Fruit fly (Drosophila melanogaster) whole organism, embryonic: ENCODE data around the gene Rpn9.
A peak's percentile ranks its signal among the peaks of the same experiment; 100 is the strongest.

Source experiments
- BEAF-32 ChIP-seq: fragments of 200-800 bp; sonication (Bioruptor generic); optimal IDR thresholded peaks from 3 replicates; lab custom pipeline; 2017; ENCODE audit warnings: missing biosample characterization, missing genetic modification characterization, mild to moderate bottlenecking, moderate library complexity, missing genetic modification reagents
- Blimp-1 ChIP-seq: fragments of 200-800 bp; sonication (Bioruptor generic); optimal IDR thresholded peaks from 3 replicates; lab custom pipeline; 2018; ENCODE audit warnings: missing biosample characterization, missing genetic modification characterization, mild to moderate bottlenecking, moderate library complexity, missing genetic modification reagents
- CG10462 ChIP-seq: fragments of 200-800 bp; sonication (Bioruptor generic); optimal IDR thresholded peaks from 2 replicates; lab custom pipeline; 2016; ENCODE audit warnings: missing biosample characterization, missing genetic modification characterization
- CG10565 ChIP-seq: fragments of 200-800 bp; sonication (Bioruptor generic); optimal IDR thresholded peaks from 3 replicates; lab custom pipeline; 2016; ENCODE audit warnings: missing biosample characterization, mild to moderate bottlenecking, missing genetic modification characterization
- CG12071 ChIP-seq: fragments of 200-800 bp; sonication (Bioruptor generic); optimal IDR thresholded peaks from 3 replicates; lab custom pipeline; 2018; ENCODE audit warnings: missing biosample characterization, mild to moderate bottlenecking, missing genetic modification characterization
- CG12659 ChIP-seq: fragments of 200-800 bp; sonication (Bioruptor generic); optimal IDR thresholded peaks from 3 replicates; lab custom pipeline; 2017; ENCODE audit warnings: mild to moderate bottlenecking, missing biosample characterization, missing genetic modification reagents, missing genetic modification characterization
- CG12744 ChIP-seq: fragments of 200-800 bp; sonication (Bioruptor generic); optimal IDR thresholded peaks from 2 replicates; lab custom pipeline; 2016; ENCODE audit warnings: missing biosample characterization, missing genetic modification characterization
- CG14965 ChIP-seq: fragments of 200-800 bp; sonication (Bioruptor generic); optimal IDR thresholded peaks from 2 replicates; lab custom pipeline; 2016; ENCODE audit warnings: missing biosample characterization, missing genetic modification characterization, borderline replicate concordance
- CG15479 ChIP-seq: fragments of 200-800 bp; sonication (Bioruptor generic); optimal IDR thresholded peaks from 3 replicates; lab custom pipeline; 2019; ENCODE audit warnings: missing biosample characterization, mild to moderate bottlenecking, missing genetic modification characterization, moderate library complexity
- CG17359 ChIP-seq: fragments of 200-800 bp; sonication (Bioruptor generic); optimal IDR thresholded peaks from 3 replicates; lab custom pipeline; 2018; ENCODE audit warnings: missing biosample characterization, mild to moderate bottlenecking, missing genetic modification characterization, moderate library complexity
- CG34376 ChIP-seq: fragments of 200-800 bp; sonication (Bioruptor generic); optimal IDR thresholded peaks from 2 replicates; lab custom pipeline; 2018; ENCODE audit warnings: missing biosample characterization, mild to moderate bottlenecking, missing genetic modification characterization
- CG6272 ChIP-seq: fragments of 200-800 bp; sonication (Bioruptor generic); IDR thresholded peaks from 2 replicates; pipeline ENCODE4 v1.3.6; 2022; ENCODE audit warnings: missing biosample characterization, missing genetic modification characterization
- CG6791 ChIP-seq: fragments of 200-800 bp; sonication (Bioruptor generic); IDR thresholded peaks from 3 replicates; pipeline ENCODE4 v1.3.6; 2022; ENCODE audit warnings: missing biosample characterization, missing genetic modification characterization; ENCODE audit not compliant: partially characterized antibody
- CG8359 ChIP-seq: fragments of 200-800 bp; sonication (Bioruptor generic); optimal IDR thresholded peaks from 2 replicates; lab custom pipeline; 2017; ENCODE audit warnings: missing biosample characterization, mild to moderate bottlenecking, missing genetic modification characterization, borderline replicate concordance
- CG9932 ChIP-seq: fragments of 200-800 bp; sonication (Bioruptor generic); IDR thresholded peaks from 2 replicates; pipeline ENCODE4 v1.3.6; 2022; ENCODE audit warnings: missing biosample characterization, missing genetic modification characterization
- Ets65A ChIP-seq: fragments of 200-800 bp; sonication (Bioruptor generic); peaks from one replicate; lab custom pipeline; 2016; ENCODE audit warnings: missing biosample characterization, missing genetic modification characterization
- Hr78 ChIP-seq, 2 experiments: fragments of 200-800 bp in 1 of 2; fragments of >200 bp in 1 of 2; sonication (Bioruptor generic) in 1 of 2; optimal IDR thresholded peaks; 2 replicates each; lab custom pipeline; 2017 to 2019; ENCODE audit warnings: missing biosample characterization in 2 of 2, missing genetic modification characterization in 2 of 2, mild to moderate bottlenecking in 1 of 2, moderate library complexity in 1 of 2
- MBD-R2 ChIP-seq: fragments of 200-800 bp; sonication (Bioruptor generic); IDR thresholded peaks from 2 replicates; pipeline ENCODE4 v1.3.6; 2022; ENCODE audit warnings: missing biosample characterization, missing genetic modification characterization
- Med ChIP-seq: fragments of 200-800 bp; sonication (Bioruptor generic); peaks from one replicate; lab custom pipeline; 2016; ENCODE audit warnings: missing biosample characterization, missing genetic modification characterization, mild to moderate bottlenecking, inconsistent platforms, moderate library complexity
- NC2β ChIP-seq: fragments of 200-800 bp; sonication (Bioruptor generic); optimal IDR thresholded peaks from 2 replicates; lab custom pipeline; 2016; ENCODE audit warnings: missing biosample characterization, missing genetic modification characterization
- Pdp1 ChIP-seq, 2 experiments: fragments of 200-800 bp; sonication (Bioruptor generic); optimal IDR thresholded peaks; 3 replicates each; lab custom pipeline; 2016; ENCODE audit warnings: missing biosample characterization in 2 of 2, missing genetic modification characterization in 2 of 2, mild to moderate bottlenecking in 1 of 2, moderate library complexity in 1 of 2
- Sox102F ChIP-seq: fragments of 200-800 bp; sonication (Bioruptor generic); optimal IDR thresholded peaks from 2 replicates; lab custom pipeline; 2018; ENCODE audit warnings: missing biosample characterization, mild to moderate bottlenecking, missing genetic modification characterization, moderate library complexity
- Spps ChIP-seq: fragments of 200-800 bp; sonication (Bioruptor generic); optimal IDR thresholded peaks from 2 replicates; lab custom pipeline; 2018; ENCODE audit warnings: missing biosample characterization, mild to moderate bottlenecking, missing genetic modification characterization
- ara ChIP-seq: fragments of 200-800 bp; sonication (Bioruptor generic); IDR thresholded peaks from 2 replicates; pipeline ENCODE4 v1.3.6; 2022; ENCODE audit warnings: missing biosample characterization, missing genetic modification characterization
- ase ChIP-seq: fragments of 200-800 bp; sonication (Bioruptor generic); IDR thresholded peaks from 3 replicates; pipeline ENCODE4 v1.3.6; 2022; ENCODE audit warnings: missing biosample characterization, missing genetic modification characterization
- bab2 ChIP-seq: fragments of 200-800 bp; sonication (Bioruptor generic); optimal IDR thresholded peaks from 2 replicates; lab custom pipeline; 2016; ENCODE audit warnings: missing biosample characterization, missing genetic modification characterization
- bbx ChIP-seq: fragments of 200-800 bp; sonication (Bioruptor generic); IDR thresholded peaks from 2 replicates; pipeline ENCODE4 v1.3.6; 2022; ENCODE audit warnings: missing biosample characterization, missing genetic modification characterization; ENCODE audit not compliant: partially characterized antibody
- bigmax ChIP-seq: fragments of 200-800 bp; sonication (Bioruptor generic); optimal IDR thresholded peaks from 2 replicates; lab custom pipeline; 2018; ENCODE audit warnings: missing biosample characterization, mild to moderate bottlenecking, missing genetic modification characterization
- btn ChIP-seq: fragments of 200-800 bp; sonication (Bioruptor generic); optimal IDR thresholded peaks from 2 replicates; lab custom pipeline; 2016; ENCODE audit warnings: missing biosample characterization, missing genetic modification characterization
- crp ChIP-seq, 2 experiments: fragments of 200-800 bp; sonication (Bioruptor generic); optimal IDR thresholded peaks; 2 replicates in 1 of 2; 3 replicates in 1 of 2; lab custom pipeline; 2017; ENCODE audit warnings: missing biosample characterization in 2 of 2, missing genetic modification characterization in 2 of 2, mild to moderate bottlenecking in 1 of 2, moderate library complexity in 1 of 2
- fd3F ChIP-seq: fragments of 200-800 bp; sonication (Bioruptor generic); optimal IDR thresholded peaks from 2 replicates; lab custom pipeline; 2018; ENCODE audit warnings: missing biosample characterization, mild to moderate bottlenecking, missing genetic modification characterization, moderate library complexity
- fd96Cb ChIP-seq: fragments of 200-800 bp; sonication (Bioruptor generic); optimal IDR thresholded peaks from 2 replicates; lab custom pipeline; 2018; ENCODE audit warnings: missing biosample characterization, mild to moderate bottlenecking, missing genetic modification characterization, moderate library complexity
- fru ChIP-seq: fragments of >200 bp; optimal IDR thresholded peaks from 2 replicates; lab custom pipeline; 2017
- grn ChIP-seq: fragments of 200-800 bp; sonication (Bioruptor generic); optimal IDR thresholded peaks from 3 replicates; lab custom pipeline; 2017; ENCODE audit warnings: missing biosample characterization, missing genetic modification characterization
- lbe ChIP-seq: fragments of 200-800 bp; sonication (Bioruptor generic); optimal IDR thresholded peaks from 2 replicates; lab custom pipeline; 2016; ENCODE audit warnings: missing biosample characterization, mild to moderate bottlenecking, missing genetic modification characterization
- pfk ChIP-seq: fragments of 200-800 bp; sonication (Bioruptor generic); optimal IDR thresholded peaks from 2 replicates; lab custom pipeline; 2018; ENCODE audit warnings: missing biosample characterization, mild to moderate bottlenecking, missing genetic modification characterization, moderate library complexity
- sens ChIP-seq: fragments of 200-800 bp; sonication (Bioruptor generic); peaks from one replicate; lab custom pipeline; 2016; ENCODE audit warnings: missing biosample characterization, missing genetic modification characterization
- tio ChIP-seq: fragments of 200-800 bp; sonication (Bioruptor generic); optimal IDR thresholded peaks from 2 replicates; lab custom pipeline; 2017; ENCODE audit warnings: missing biosample characterization, missing genetic modification characterization, inconsistent platforms
- trem ChIP-seq: fragments of 200-800 bp; optimal IDR thresholded peaks from 3 replicates; lab custom pipeline; 2019; ENCODE audit warnings: missing biosample characterization, mild to moderate bottlenecking, missing genetic modification characterization, moderate library complexity
- z ChIP-seq: fragments of 200-800 bp; sonication (Bioruptor generic); IDR thresholded peaks from 3 replicates; pipeline ENCODE4 v1.3.6; 2022; ENCODE audit warnings: missing biosample characterization, missing genetic modification characterization
- zen2 ChIP-seq: fragments of 200-800 bp; sonication (Bioruptor generic); IDR thresholded peaks from 3 replicates; pipeline ENCODE4 v1.3.6; 2022; ENCODE audit warnings: missing biosample characterization, missing genetic modification characterization; ENCODE audit not compliant: partially characterized antibody

Rpn9 gene

DNA sequence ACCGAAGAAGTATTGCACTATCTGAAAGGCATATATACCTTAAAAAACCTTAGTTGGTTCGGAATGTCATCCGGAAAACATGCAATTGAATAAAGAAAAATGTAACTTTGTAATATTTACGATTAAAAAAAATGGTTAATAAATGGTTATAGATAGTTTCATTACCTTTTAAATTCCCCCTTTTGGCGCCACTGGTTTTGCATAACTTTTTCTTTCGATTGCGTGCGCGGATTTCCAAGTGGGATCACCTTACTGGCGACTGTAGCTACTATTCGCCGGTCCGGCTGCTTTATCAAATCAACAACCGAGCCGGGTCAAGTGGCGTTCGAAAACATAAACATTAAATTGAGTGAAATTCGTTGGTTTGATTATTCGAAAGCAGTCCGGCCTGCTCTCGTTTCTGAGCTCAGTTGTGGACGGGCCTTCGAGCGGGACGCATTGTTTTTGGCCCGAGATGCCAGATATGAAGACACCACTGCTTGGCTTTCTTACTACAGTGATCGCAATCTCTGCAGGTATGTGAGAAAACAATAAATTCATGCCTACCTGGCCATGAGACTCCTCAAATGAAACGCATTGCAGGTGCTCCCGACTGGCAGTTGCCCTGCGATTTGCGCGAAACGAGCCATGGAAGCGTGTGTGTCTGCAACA is 28.8 kb downstream of the Rpn9 start, which contains the start of gene Gba1b (continued):
- TF ChIP-seq Sox102F (GFP tag; lab: Kevin White, UChicago) (no peak), ase (GFP tag; lab: Robert Waterston, UW) (no peak), fru (lab: Kevin White, UChicago) (no peak), CG15479 (GFP tag; lab: Kevin White, UChicago) (peak; percentile 49), crp (GFP tag; optimal IDR thresholded peaks at IDR 0.05; lab: Kevin White, UChicago) (no peak), fd3F (GFP tag; lab: Kevin White, UChicago) (no peak), grn (GFP tag; lab: Kevin White, UChicago) (peak; percentile 63), btn (GFP tag; lab: Kevin White, UChicago) (no peak), CG6272 (GFP tag; lab: Robert Waterston, UW) (no peak), CG12744 (no peak), z (GFP tag; lab: Robert Waterston, UW) (peak; percentile 89), tio (GFP tag; lab: Kevin White, UChicago) (no peak), CG17359 (peak; percentile 3), pfk (GFP tag; lab: Kevin White, UChicago) (no peak), Pdp1 (GFP tag; optimal IDR thresholded peaks at IDR 0.05; lab: Kevin White, UChicago) (peak in 1 of 2 experiments; percentile 84), zen2 (GFP tag; lab: Robert Waterston, UW) (0 out of 3 replicates have a peak, but pooled peaks have one; percentile 12), lbe (GFP tag; lab: Kevin White, UChicago) (no peak), CG14965 (GFP tag; lab: Kevin White, UChicago) (no peak), trem (tag; lab: Kevin White, UChicago) (no peak), bbx (GFP tag; lab: Robert Waterston, UW) (no peak), NC2β (GFP tag; lab: Kevin White, UChicago) (no peak), Hr78 (GFP tag; optimal IDR thresholded peaks at IDR 0.05; lab: Kevin White, UChicago) (peak in 1 of 2 experiments; percentile 68), Blimp-1 (no peak), CG9932 (GFP tag; lab: Robert Waterston, UW) (no peak), Ets65A (GFP tag; lab: Kevin White, UChicago) (peak; percentile 68), Med (GFP tag; lab: Kevin White, UChicago) (peak; percentile 63), bigmax (GFP tag; lab: Kevin White, UChicago) (no peak), sens (peak; percentile 81), Spps (tag; lab: Kevin White, UChicago) (no peak), fd96Cb (tag; lab: Kevin White, UChicago) (no peak), CG10462 (GFP tag; lab: Kevin White, UChicago) (no peak), CG6791 (GFP tag; lab: Robert Waterston, UW) (no peak), bab2 (GFP tag; lab: Kevin White, UChicago) (no peak), CG12071 (GFP tag; lab: Kevin White, UChicago) (no peak), CG34376 (GFP tag; lab: Kevin White, UChicago) (no peak), ara (GFP tag; lab: Robert Waterston, UW) (no peak)
- TF ChIP-seq, all 482 proteins: peak for 13

DNA sequence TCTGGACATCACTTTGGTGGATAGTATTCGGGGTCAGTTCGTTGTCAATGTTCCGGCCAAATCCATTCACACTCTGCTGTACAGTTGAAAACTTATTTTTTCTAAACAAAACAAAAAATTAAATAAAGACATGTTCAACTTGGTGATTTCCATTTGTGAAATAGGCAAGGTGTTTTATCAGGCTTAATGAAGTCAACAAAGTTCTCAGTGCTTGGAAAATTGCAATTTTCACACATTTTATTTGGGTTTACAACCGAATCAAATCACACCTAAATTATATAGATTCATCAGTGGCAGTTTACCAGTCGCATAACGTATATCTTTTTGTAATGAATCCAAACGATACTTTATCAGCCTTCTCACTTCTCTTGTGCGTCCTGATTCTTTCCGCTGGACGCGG is 30.8 kb downstream of the Rpn9 start, which contains the start of gene Qsox4:
Qsox4 (plus strand) TSS at position 301 of the 400 bp plus-strand sequence.
- no peak for TF ChIP-seq CG8359 (GFP tag; lab: Kevin White, UChicago)
- TF ChIP-seq bigmax (GFP tag; lab: Kevin White, UChicago): no peak
- TF ChIP-seq BEAF-32: no peak
- no peak for TF ChIP-seq MBD-R2 (GFP tag; lab: Robert Waterston, UW)
- no peak for TF ChIP-seq CG12659
- TF ChIP-seq CG10565: no peak
